Fruit fly (Drosophila melanogaster) whole organism, embryonic: ENCODE measurements around the gene chic.

Source experiments
- Atf-2 ChIP-seq: fragments of 200-800 bp; sonication (Bioruptor generic); optimal IDR thresholded peaks from 2 replicates; lab custom pipeline; 2016; ENCODE audit warnings: missing biosample characterization, missing genetic modification characterization
- Bgb ChIP-seq: fragments of 200-800 bp; sonication (Bioruptor generic); IDR thresholded peaks from 2 replicates; pipeline ENCODE4 v1.3.6; 2022; ENCODE audit warnings: missing biosample characterization, missing genetic modification characterization; ENCODE audit not compliant: partially characterized antibody
- CG10979 ChIP-seq: fragments of 200-800 bp; sonication (Bioruptor generic); optimal IDR thresholded peaks from 2 replicates; lab custom pipeline; 2018; ENCODE audit warnings: missing biosample characterization, mild to moderate bottlenecking, missing genetic modification characterization, moderate library complexity
- CG11398 ChIP-seq: fragments of 200-800 bp; sonication (Bioruptor generic); optimal IDR thresholded peaks from 2 replicates; lab custom pipeline; 2016; ENCODE audit warnings: missing biosample characterization, missing genetic modification characterization
- CG12071 ChIP-seq: fragments of 200-800 bp; sonication (Bioruptor generic); optimal IDR thresholded peaks from 3 replicates; lab custom pipeline; 2018; ENCODE audit warnings: missing biosample characterization, mild to moderate bottlenecking, missing genetic modification characterization
- CG12236 ChIP-seq: fragments of 200-800 bp; sonication (Bioruptor generic); optimal IDR thresholded peaks from 2 replicates; lab custom pipeline; 2016; ENCODE audit warnings: missing biosample characterization, missing genetic modification characterization
- CG13424 ChIP-seq: fragments of 200-800 bp; sonication (Bioruptor generic); optimal IDR thresholded peaks from 2 replicates; lab custom pipeline; 2019; ENCODE audit warnings: missing biosample characterization, mild to moderate bottlenecking, missing genetic modification characterization, moderate library complexity
- CG14667 ChIP-seq: fragments of 200-800 bp; sonication (Bioruptor generic); IDR thresholded peaks from 2 replicates; pipeline ENCODE4 v1.3.6; 2022; ENCODE audit warnings: missing biosample characterization, missing genetic modification characterization
- CG17802 ChIP-seq: fragments of 200-800 bp; sonication (Bioruptor generic); optimal IDR thresholded peaks from 2 replicates; lab custom pipeline; 2018; ENCODE audit warnings: missing biosample characterization, mild to moderate bottlenecking, missing genetic modification characterization, moderate library complexity
- CG18011 ChIP-seq: fragments of 200-800 bp; sonication (Bioruptor generic); optimal IDR thresholded peaks from 2 replicates; lab custom pipeline; 2017; ENCODE audit warnings: missing biosample characterization, missing genetic modification characterization, mild to moderate bottlenecking, moderate library complexity, missing genotype
- CG18619 ChIP-seq: fragments of 200-800 bp; sonication (Bioruptor generic); optimal IDR thresholded peaks from 3 replicates; lab custom pipeline; 2017; ENCODE audit warnings: missing biosample characterization, mild to moderate bottlenecking, missing genetic modification characterization
- CG30403 ChIP-seq: fragments of 200-800 bp; sonication (Bioruptor generic); optimal IDR thresholded peaks from 3 replicates; lab custom pipeline; 2016; ENCODE audit warnings: missing biosample characterization, missing genetic modification characterization
- CG4282 ChIP-seq: fragments of 200-800 bp; sonication (Bioruptor generic); optimal IDR thresholded peaks from 2 replicates; lab custom pipeline; 2016; ENCODE audit warnings: missing biosample characterization, missing genetic modification characterization
- CG6175 ChIP-seq: fragments of 200-800 bp; sonication (Bioruptor generic); IDR thresholded peaks from 3 replicates; pipeline ENCODE4 v1.3.6; 2022; ENCODE audit warnings: missing biosample characterization, missing genetic modification characterization
- CG9437 ChIP-seq: fragments of 200-800 bp; sonication (Bioruptor generic); optimal IDR thresholded peaks from 2 replicates; lab custom pipeline; 2018; ENCODE audit warnings: missing biosample characterization, mild to moderate bottlenecking, missing genetic modification characterization
- CG9817 ChIP-seq: fragments of 200-800 bp; sonication (Bioruptor generic); optimal IDR thresholded peaks from 2 replicates; lab custom pipeline; 2018; ENCODE audit warnings: missing biosample characterization, mild to moderate bottlenecking, missing genetic modification characterization, moderate library complexity
- D19B ChIP-seq: fragments of 200-800 bp; sonication (Bioruptor generic); optimal IDR thresholded peaks from 2 replicates; lab custom pipeline; 2017; ENCODE audit warnings: missing biosample characterization, mild to moderate bottlenecking, missing genetic modification characterization
- E2f2 ChIP-seq: fragments of 200-800 bp; sonication (Bioruptor generic); IDR thresholded peaks from 2 replicates; pipeline ENCODE4 v1.3.6; 2022; ENCODE audit warnings: missing biosample characterization, missing genetic modification characterization
- Gsc ChIP-seq: fragments of 200-800 bp; sonication (Bioruptor generic); IDR thresholded peaks from 2 replicates; pipeline ENCODE4 v1.3.6; 2022; ENCODE audit warnings: missing biosample characterization, missing genetic modification characterization
- H15 ChIP-seq: fragments of 200-800 bp; sonication (Bioruptor generic); IDR thresholded peaks from 3 replicates; pipeline ENCODE4 v1.3.6; 2022; ENCODE audit warnings: missing biosample characterization, missing genetic modification characterization
- HHEX ChIP-seq: fragments of 200-800 bp; sonication (Bioruptor generic); optimal IDR thresholded peaks from 3 replicates; lab custom pipeline; 2017; ENCODE audit warnings: missing biosample characterization, mild to moderate bottlenecking, missing genetic modification characterization, missing genetic modification reagents
- Meics ChIP-seq: fragments of 200-800 bp; sonication (Bioruptor generic); optimal IDR thresholded peaks from 2 replicates; lab custom pipeline; 2017; ENCODE audit warnings: missing biosample characterization, mild to moderate bottlenecking, missing genetic modification characterization
- Opbp ChIP-seq: fragments of 200-800 bp; sonication (Bioruptor generic); IDR thresholded peaks from 3 replicates; pipeline ENCODE4 v1.3.6; 2022; ENCODE audit warnings: missing biosample characterization, missing genetic modification characterization; ENCODE audit not compliant: partially characterized antibody
- Pdp1 ChIP-seq, 2 experiments: fragments of 200-800 bp; sonication (Bioruptor generic); optimal IDR thresholded peaks; 3 replicates each; lab custom pipeline; 2016; ENCODE audit warnings: missing biosample characterization in 2 of 2, missing genetic modification characterization in 2 of 2, mild to moderate bottlenecking in 1 of 2, moderate library complexity in 1 of 2
- ase ChIP-seq: fragments of 200-800 bp; sonication (Bioruptor generic); IDR thresholded peaks from 3 replicates; pipeline ENCODE4 v1.3.6; 2022; ENCODE audit warnings: missing biosample characterization, missing genetic modification characterization
- az2 ChIP-seq: fragments of 200-800 bp; sonication (Bioruptor generic); optimal IDR thresholded peaks from 3 replicates; lab custom pipeline; 2016; ENCODE audit warnings: missing biosample characterization, missing genetic modification characterization
- bbx ChIP-seq: fragments of 200-800 bp; sonication (Bioruptor generic); IDR thresholded peaks from 2 replicates; pipeline ENCODE4 v1.3.6; 2022; ENCODE audit warnings: missing biosample characterization, missing genetic modification characterization; ENCODE audit not compliant: partially characterized antibody
- bcd ChIP-seq: fragments of 200-800 bp; sonication (Bioruptor generic); optimal IDR thresholded peaks from 2 replicates; lab custom pipeline; 2017; ENCODE audit warnings: missing biosample characterization, mild to moderate bottlenecking, missing genetic modification characterization
- bowl ChIP-seq: fragments of 200-800 bp; sonication (Bioruptor generic); IDR thresholded peaks from 2 replicates; pipeline ENCODE4 v1.3.6; 2022; ENCODE audit warnings: missing biosample characterization, missing genetic modification characterization
- chm ChIP-seq: fragments of 200-800 bp; sonication (Bioruptor generic); IDR thresholded peaks from 2 replicates; pipeline ENCODE4 v1.3.6; 2022; ENCODE audit warnings: missing biosample characterization, missing genetic modification characterization
- crp ChIP-seq, 2 experiments: fragments of 200-800 bp; sonication (Bioruptor generic); optimal IDR thresholded peaks; 2 replicates in 1 of 2; 3 replicates in 1 of 2; lab custom pipeline; 2017; ENCODE audit warnings: missing biosample characterization in 2 of 2, missing genetic modification characterization in 2 of 2, mild to moderate bottlenecking in 1 of 2, moderate library complexity in 1 of 2
- da ChIP-seq: fragments of 200-800 bp; sonication (Bioruptor generic); optimal IDR thresholded peaks from 2 replicates; lab custom pipeline; 2016; ENCODE audit warnings: missing biosample characterization, missing genetic modification characterization
- dysf ChIP-seq: fragments of 200-800 bp; sonication (Bioruptor generic); IDR thresholded peaks from 3 replicates; pipeline ENCODE4 v1.3.6; 2022; ENCODE audit warnings: missing biosample characterization, missing genetic modification characterization
- fru ChIP-seq: fragments of >200 bp; optimal IDR thresholded peaks from 2 replicates; lab custom pipeline; 2017
- grau ChIP-seq: fragments of 200-800 bp; optimal IDR thresholded peaks from 3 replicates; lab custom pipeline; 2019; ENCODE audit warnings: missing biosample characterization, mild to moderate bottlenecking, missing genetic modification characterization, moderate library complexity
- ind ChIP-seq: fragments of 200-800 bp; sonication (Bioruptor generic); optimal IDR thresholded peaks from 3 replicates; lab custom pipeline; 2016; ENCODE audit warnings: missing biosample characterization, missing genetic modification characterization
- insv ChIP-seq, 2 experiments: fragments of 200-800 bp; sonication (Bioruptor generic); optimal IDR thresholded peaks; 3 replicates each; lab custom pipeline; 2016 to 2018; ENCODE audit warnings: missing biosample characterization in 2 of 2, missing genetic modification characterization in 2 of 2
- kay ChIP-seq: fragments of 200-800 bp; sonication (Bioruptor generic); optimal IDR thresholded peaks from 2 replicates; lab custom pipeline; 2016; ENCODE audit warnings: missing biosample characterization, missing genetic modification characterization
- kni ChIP-seq: fragments of 200-800 bp; sonication (Bioruptor generic); optimal IDR thresholded peaks from 3 replicates; lab custom pipeline; 2017; ENCODE audit warnings: mild to moderate bottlenecking, missing biosample characterization, missing genetic modification reagents, missing genetic modification characterization
- lab ChIP-seq: fragments of 200-800 bp; sonication (Bioruptor generic); optimal IDR thresholded peaks from 3 replicates; lab custom pipeline; 2017; ENCODE audit warnings: missing biosample characterization, missing genetic modification characterization, mild to moderate bottlenecking, moderate library complexity, missing genetic modification reagents
- mirr ChIP-seq: fragments of 200-800 bp; sonication (Bioruptor generic); optimal IDR thresholded peaks from 3 replicates; lab custom pipeline; 2018; ENCODE audit warnings: missing biosample characterization, mild to moderate bottlenecking, missing genetic modification characterization
- pita ChIP-seq: fragments of 200-800 bp; sonication (Bioruptor generic); optimal IDR thresholded peaks from 2 replicates; lab custom pipeline; 2017; ENCODE audit warnings: missing biosample characterization, mild to moderate bottlenecking, missing genetic modification characterization
- slou ChIP-seq: fragments of 200-800 bp; sonication (Bioruptor generic); optimal IDR thresholded peaks from 3 replicates; lab custom pipeline; 2016; ENCODE audit warnings: missing biosample characterization, missing genetic modification characterization
- slp2 ChIP-seq: fragments of 200-800 bp; sonication (Bioruptor generic); optimal IDR thresholded peaks from 2 replicates; lab custom pipeline; 2016; ENCODE audit warnings: missing biosample characterization, missing genetic modification characterization
- sqz ChIP-seq: fragments of 200-800 bp; sonication (Bioruptor generic); optimal IDR thresholded peaks from 3 replicates; lab custom pipeline; 2018; ENCODE audit warnings: missing biosample characterization, mild to moderate bottlenecking, missing genetic modification characterization
- toy ChIP-seq: fragments of 200-800 bp; sonication (Bioruptor generic); IDR thresholded peaks from 2 replicates; pipeline ENCODE4 v1.3.6; 2022; ENCODE audit warnings: missing biosample characterization, missing genetic modification characterization
- trh ChIP-seq: fragments of 200-800 bp; sonication (Bioruptor generic); optimal IDR thresholded peaks from 2 replicates; lab custom pipeline; 2016; ENCODE audit warnings: missing biosample characterization, missing genetic modification characterization
- zfh2 ChIP-seq: fragments of 200-800 bp; sonication (Bioruptor generic); optimal IDR thresholded peaks from 2 replicates; lab custom pipeline; 2016; ENCODE audit warnings: missing biosample characterization, missing genetic modification characterization

Gene chic

dm6 chr2L:5943229-5944078 lies 37.4 kb downstream of the chic start, which contains the start of the genes Sfp26Ad and Gpdh1 (continued):
- TF ChIP-seq CG6175 (GFP tag; lab: Robert Waterston, UW) (peak; percentile 57; the same call in 2 of the 3 replicates), chm (GFP tag; lab: Robert Waterston, UW) (peak; percentile 73), Opbp (GFP tag; lab: Robert Waterston, UW) (peak; percentile 54; the same call in 2 of the 3 replicates), ind (GFP tag; lab: Kevin White, UChicago) (peak; percentile 83), pita (GFP tag; lab: Kevin White, UChicago) (no peak), az2 (peak; percentile 74), CG9437 (peak; percentile 17), CG12071 (GFP tag; lab: Kevin White, UChicago) (peak; percentile 45), dysf (GFP tag; lab: Robert Waterston, UW) (peak; percentile 67; the same call in 2 of the 3 replicates), grau (tag; lab: Kevin White, UChicago) (peak; percentile 66), kay (peak; percentile 76), bbx (GFP tag; lab: Robert Waterston, UW) (no peak; the same call in 1 of the 2 replicates), CG9817 (peak; percentile 60), Atf-2 (GFP tag; lab: Kevin White, UChicago) (peak; percentile 34), CG17802 (tag; lab: Kevin White, UChicago) (peak; percentile 17), mirr (GFP tag; lab: Kevin White, UChicago) (peak; percentile 72), CG30403 (GFP tag; lab: Kevin White, UChicago) (peak; percentile 83), CG13424 (tag; lab: Kevin White, UChicago) (peak; percentile 66), zfh2 (peak; percentile 76), insv (GFP tag; optimal IDR thresholded peaks at IDR 0.05; lab: Kevin White, UChicago) (peak in 1 of 2 experiments; percentile 57), slp2 (GFP tag; lab: Kevin White, UChicago) (peak; percentile 59), fru (lab: Kevin White, UChicago) (no peak), CG4282 (GFP tag; lab: Kevin White, UChicago) (peak; percentile 62), lab (GFP tag; lab: Kevin White, UChicago) (peak; percentile 87), CG18619 (peak; percentile 58), ase (GFP tag; lab: Robert Waterston, UW) (peak; percentile 43; the same call in 1 of the 3 replicates), crp (GFP tag; optimal IDR thresholded peaks at IDR 0.05; lab: Kevin White, UChicago) (peak in 1 of 2 experiments; percentile 49), da (GFP tag; lab: Kevin White, UChicago) (peak; percentile 10), slou (peak; percentile 74), bcd (GFP tag; lab: Kevin White, UChicago) (peak; percentile 73), Pdp1 (GFP tag; optimal IDR thresholded peaks at IDR 0.05; lab: Kevin White, UChicago) (peak; percentile 39 to 72), trh (GFP tag; lab: Kevin White, UChicago) (peak; percentile 65), CG12236 (peak; percentile 35), Gsc (no peak), H15 (GFP tag; lab: Robert Waterston, UW) (peak; percentile 58; the same call in 2 of the 3 replicates), kni (GFP tag; lab: Kevin White, UChicago) (peak; percentile 60), CG18011 (peak; percentile 62), CG11398 (GFP tag; lab: Kevin White, UChicago) (peak; percentile 12), bowl (GFP tag; lab: Robert Waterston, UW) (no peak), toy (GFP tag; lab: Robert Waterston, UW) (no peak), E2f2 (GFP tag; lab: Robert Waterston, UW) (peak; percentile 100), Bgb (GFP tag; lab: Robert Waterston, UW) (peak; percentile 49; the same call in 1 of the 2 replicates), HHEX (GFP tag; lab: Kevin White, UChicago) (peak; percentile 59), sqz (peak; percentile 36), CG14667 (peak; percentile 45), Meics (GFP tag; lab: Kevin White, UChicago) (peak; percentile 74), D19B (GFP tag; lab: Kevin White, UChicago) (peak; percentile 41), CG10979 (tag; lab: Kevin White, UChicago) (peak; percentile 56)
